Worm (Caenorhabditis elegans) whole organism, L3 larva: ENCODE data around the gene Y62H9A.13.

Source experiments
- R02D3.7 ChIP-seq: fragments of 150-350 bp; optimal IDR thresholded peaks from 2 replicates; lab custom pipeline; 2014; ENCODE audit warnings: missing biosample characterization, missing genetic modification characterization
- ZK546.5 ChIP-seq: sonication (generic microtip); optimal IDR thresholded peaks from 2 replicates; lab custom pipeline; 2017; ENCODE audit warnings: missing biosample characterization, missing genetic modification characterization
- aly-2 ChIP-seq: fragments of 150-350 bp; optimal IDR thresholded peaks from 2 replicates; lab custom pipeline; 2014; ENCODE audit warnings: missing biosample characterization, missing genetic modification characterization
- ama-1 ChIP-seq: fragments of 150-350 bp; optimal IDR thresholded peaks from 2 replicates; lab custom pipeline; 2018
- ceh-16 ChIP-seq: sonication (generic microtip); optimal IDR thresholded peaks from 2 replicates; lab custom pipeline; 2017; ENCODE audit warnings: missing biosample characterization, missing genetic modification characterization
- ceh-28 ChIP-seq: fragments of 150-350 bp; optimal IDR thresholded peaks from 2 replicates; lab custom pipeline; 2014; ENCODE audit warnings: missing biosample characterization, missing genetic modification reagents, missing genetic modification characterization
- ceh-82 ChIP-seq: fragments of 150-350 bp; optimal IDR thresholded peaks from 2 replicates; lab custom pipeline; 2014; ENCODE audit warnings: missing biosample characterization, missing genetic modification characterization
- ceh-9 ChIP-seq: sonication (generic microtip); optimal IDR thresholded peaks from 2 replicates; lab custom pipeline; 2018; ENCODE audit warnings: missing biosample characterization, missing genetic modification characterization
- daf-12 ChIP-seq: fragments of 150-350 bp; optimal IDR thresholded peaks from 2 replicates; lab custom pipeline; 2014; ENCODE audit warnings: missing biosample characterization, missing genetic modification reagents, missing genetic modification characterization
- egl-27 ChIP-seq: sonication (generic microtip); optimal IDR thresholded peaks from 4 replicates; lab custom pipeline; 2017; ENCODE audit warnings: missing biosample characterization, missing genetic modification reagents, missing genetic modification characterization
- egl-5 ChIP-seq: fragments of 150-350 bp; optimal IDR thresholded peaks from 2 replicates; lab custom pipeline; 2017; ENCODE audit warnings: missing biosample characterization, missing genetic modification reagents, missing genetic modification characterization, inconsistent platforms
- elt-1 ChIP-seq: fragments of 150-350 bp; optimal IDR thresholded peaks from 2 replicates; lab custom pipeline; 2014; ENCODE audit warnings: missing biosample characterization, missing genetic modification characterization
- elt-2 ChIP-seq: sonication (generic microtip); optimal IDR thresholded peaks from 2 replicates; lab custom pipeline; 2016; ENCODE audit warnings: missing genetic modification reagents, mild to moderate bottlenecking, missing genetic modification characterization, missing compliant biosample characterization
- elt-3 ChIP-seq, 3 experiments: fragments of 150-350 bp in 1 of 3; sonication (generic microtip) in 2 of 3; optimal IDR thresholded peaks; 2 replicates in 2 of 3; 4 replicates in 1 of 3; lab custom pipeline; 2014 to 2017; ENCODE audit warnings: missing biosample characterization in 3 of 3, missing genetic modification characterization in 3 of 3
- eor-1 ChIP-seq, 2 experiments: fragments of 150-350 bp; optimal IDR thresholded peaks; 2 replicates each; lab custom pipeline; 2014 to 2018; ENCODE audit warnings: missing biosample characterization in 2 of 2, missing genetic modification characterization in 2 of 2
- fkh-10 ChIP-seq: sonication (generic microtip); optimal IDR thresholded peaks from 2 replicates; lab custom pipeline; 2017; ENCODE audit warnings: missing biosample characterization, missing genetic modification reagents, missing genetic modification characterization
- fkh-2 ChIP-seq: fragments of 150-350 bp; optimal IDR thresholded peaks from 2 replicates; lab custom pipeline; 2014; ENCODE audit warnings: missing biosample characterization, missing genetic modification reagents, missing genetic modification characterization
- fos-1 ChIP-seq: fragments of 150-350 bp; optimal IDR thresholded peaks from 2 replicates; lab custom pipeline; 2014; ENCODE audit warnings: missing biosample characterization, missing genetic modification characterization
- hmg-11 ChIP-seq: sonication (generic microtip); optimal IDR thresholded peaks from 2 replicates; lab custom pipeline; 2016; ENCODE audit warnings: missing genetic modification characterization, missing compliant biosample characterization
- jun-1 ChIP-seq: fragments of 150-350 bp; optimal IDR thresholded peaks from 2 replicates; lab custom pipeline; 2014; ENCODE audit warnings: missing biosample characterization, missing genetic modification reagents, missing genetic modification characterization
- lin-15B ChIP-seq: fragments of 150-350 bp; optimal IDR thresholded peaks from 2 replicates; lab custom pipeline; 2014; ENCODE audit warnings: missing biosample characterization, missing genetic modification characterization
- lin-39 ChIP-seq: fragments of 150-350 bp; optimal IDR thresholded peaks from 2 replicates; lab custom pipeline; 2018; ENCODE audit warnings: missing biosample characterization, missing genetic modification reagents, missing genetic modification characterization
- lsy-12 ChIP-seq: sonication (generic microtip); optimal IDR thresholded peaks from 2 replicates; lab custom pipeline; 2016; ENCODE audit warnings: mild to moderate bottlenecking, missing genetic modification characterization, missing compliant biosample characterization
- mdl-1 ChIP-seq: fragments of 150-350 bp; optimal IDR thresholded peaks from 2 replicates; lab custom pipeline; 2014; ENCODE audit warnings: missing biosample characterization, missing genetic modification characterization
- mml-1 ChIP-seq: fragments of 150-350 bp; sonication (generic microtip); optimal IDR thresholded peaks from 3 replicates; lab custom pipeline; 2014; ENCODE audit warnings: missing biosample characterization, missing genetic modification characterization
- nfya-1 ChIP-seq: sonication (generic microtip); optimal IDR thresholded peaks from 2 replicates; lab custom pipeline; 2017; ENCODE audit warnings: missing genetic modification characterization, mild to moderate bottlenecking, missing compliant biosample characterization, antibody characterized with exemption, moderate library complexity; ENCODE audit not compliant: insufficient read depth
- nhr-11 ChIP-seq: fragments of 150-350 bp; optimal IDR thresholded peaks from 2 replicates; lab custom pipeline; 2014; ENCODE audit warnings: missing biosample characterization, missing genetic modification characterization
- nhr-12 ChIP-seq: fragments of 150-350 bp; optimal IDR thresholded peaks from 2 replicates; lab custom pipeline; 2014; ENCODE audit warnings: missing biosample characterization, missing genetic modification characterization
- nhr-23 ChIP-seq: fragments of 150-350 bp; optimal IDR thresholded peaks from 2 replicates; lab custom pipeline; 2014; ENCODE audit warnings: missing biosample characterization, missing genetic modification reagents, missing genetic modification characterization
- nhr-237 ChIP-seq: fragments of 150-350 bp; optimal IDR thresholded peaks from 2 replicates; lab custom pipeline; 2014; ENCODE audit warnings: missing biosample characterization, missing genetic modification characterization
- nhr-25 ChIP-seq: sonication (generic microtip); optimal IDR thresholded peaks from 2 replicates; lab custom pipeline; 2017; ENCODE audit warnings: missing biosample characterization, missing genetic modification characterization
- nhr-28 ChIP-seq: fragments of 150-350 bp; optimal IDR thresholded peaks from 2 replicates; lab custom pipeline; 2014; ENCODE audit warnings: missing biosample characterization, missing genetic modification characterization
- nhr-43 ChIP-seq: sonication (generic microtip); optimal IDR thresholded peaks from 2 replicates; lab custom pipeline; 2016; ENCODE audit warnings: mild to moderate bottlenecking, missing genetic modification characterization, missing compliant biosample characterization; ENCODE audit not compliant: poor library complexity, severe bottlenecking
- nhr-67 ChIP-seq: fragments of 150-350 bp; optimal IDR thresholded peaks from 2 replicates; lab custom pipeline; 2014; ENCODE audit warnings: missing biosample characterization, missing genetic modification characterization
- nhr-76 ChIP-seq: fragments of 150-350 bp; sonication (generic microtip); optimal IDR thresholded peaks from 5 replicates; lab custom pipeline; 2014; ENCODE audit warnings: missing biosample characterization, missing genetic modification characterization
- nhr-77 ChIP-seq: fragments of 150-350 bp; optimal IDR thresholded peaks from 2 replicates; lab custom pipeline; 2014; ENCODE audit warnings: missing biosample characterization, missing genetic modification characterization
- pha-4 ChIP-seq: fragments of 150-350 bp; optimal IDR thresholded peaks from 2 replicates; lab custom pipeline; 2014; ENCODE audit warnings: missing biosample characterization, missing genetic modification reagents, missing genetic modification characterization
- pqm-1 ChIP-seq: fragments of 150-350 bp; optimal IDR thresholded peaks from 2 replicates; lab custom pipeline; 2017; ENCODE audit warnings: missing biosample characterization, missing genetic modification characterization, inconsistent platforms
- sea-2 ChIP-seq: fragments of 150-350 bp; sonication (generic microtip); optimal IDR thresholded peaks from 4 replicates; lab custom pipeline; 2014; ENCODE audit warnings: missing biosample characterization, missing genetic modification reagents, missing genetic modification characterization
- skn-1 ChIP-seq: fragments of 150-350 bp; optimal IDR thresholded peaks from 2 replicates; lab custom pipeline; 2014; ENCODE audit warnings: missing biosample characterization, missing genetic modification characterization
- snpc-4 ChIP-seq: fragments of 150-350 bp; optimal IDR thresholded peaks from 2 replicates; lab custom pipeline; 2014; ENCODE audit warnings: missing biosample characterization, missing genetic modification characterization
- tbx-2 ChIP-seq: sonication (generic microtip); optimal IDR thresholded peaks from 2 replicates; lab custom pipeline; 2016; ENCODE audit warnings: mild to moderate bottlenecking, missing genetic modification characterization, missing compliant biosample characterization
- unc-39 ChIP-seq: sonication (generic microtip); optimal IDR thresholded peaks from 4 replicates; lab custom pipeline; 2017; ENCODE audit warnings: missing biosample characterization, missing genetic modification characterization
- unc-62 ChIP-seq: fragments of 150-350 bp; sonication (generic microtip); optimal IDR thresholded peaks from 4 replicates; lab custom pipeline; 2014; ENCODE audit warnings: missing biosample characterization, missing genetic modification reagents, missing genetic modification characterization
- zag-1 ChIP-seq: fragments of 150-350 bp; optimal IDR thresholded peaks from 2 replicates; lab custom pipeline; 2014; ENCODE audit warnings: missing biosample characterization, missing genetic modification characterization
- ztf-11 ChIP-seq: fragments of 150-350 bp; optimal IDR thresholded peaks from 2 replicates; lab custom pipeline; 2014; ENCODE audit warnings: missing biosample characterization, missing genetic modification characterization
- ztf-4 ChIP-seq: fragments of 150-350 bp; optimal IDR thresholded peaks from 2 replicates; lab custom pipeline; 2014; ENCODE audit warnings: missing biosample characterization, missing genetic modification characterization

The Y62H9A.13 gene

ce11 chrX:11920723-11921283, 4.0 kb downstream of the Y62H9A.13 start, which contains the start of gene Y62H9A.14:
Y62H9A.14 (plus strand) TSS chrX:11921233.
- TF ChIP-seq eor-1 (tag; optimal IDR thresholded peaks at IDR 0.05; lab: Kevin White, UChicago) (no peak), egl-27 (tag; lab: Kevin White, UChicago) (no peak), nhr-23 (tag; lab: Kevin White, UChicago) (no peak), nfya-1 (tag; lab: Kevin White, UChicago) (no peak), nhr-11 (tag; lab: Kevin White, UChicago) (no peak), fkh-10 (GFP tag; lab: Kevin White, UChicago) (no peak), nhr-43 (no peak), ceh-28 (no peak), jun-1 (tag; lab: Kevin White, UChicago) (no peak), hmg-11 (tag; lab: Kevin White, UChicago) (no peak), R02D3.7 (tag; lab: Kevin White, UChicago) (no peak), fos-1 (no peak), nhr-76 (no peak), lin-15B (tag; lab: Kevin White, UChicago) (no peak), egl-5 (tag; lab: Kevin White, UChicago) (no peak), snpc-4 (tag; lab: Kevin White, UChicago) (no peak), ama-1 (lab: Kevin White, UChicago) (no peak), nhr-77 (tag; lab: Kevin White, UChicago) (no peak), sea-2 (GFP tag; lab: Kevin White, UChicago) (no peak), unc-62 (GFP tag; lab: Kevin White, UChicago) (no peak)

DNA sequence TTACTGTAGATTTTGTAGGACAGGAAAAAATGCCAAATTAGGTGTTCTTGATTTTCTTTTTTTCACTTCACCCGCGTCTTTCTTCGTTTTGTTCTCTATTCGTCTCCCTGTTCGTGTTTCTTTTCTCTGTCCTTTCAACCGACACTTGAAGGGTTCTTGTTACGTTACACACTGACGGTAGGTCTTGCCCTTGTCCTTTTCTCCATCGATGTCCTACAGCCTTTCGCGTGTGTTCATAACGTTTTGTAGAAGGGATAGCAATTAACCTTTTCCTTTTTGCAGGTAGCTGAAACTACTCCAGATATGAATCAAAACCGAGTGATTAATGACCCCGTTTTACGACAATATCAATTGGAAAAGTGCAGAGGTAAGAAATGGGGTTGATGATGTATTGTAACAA, 7.4 kb downstream of the Y62H9A.13 start, which contains the start of gene F55G7.1:
Gene F55G7.1, plus strand, starts transcription at position 276 of the 400 bp plus-strand sequence.
- TF ChIP-seq nhr-23 (tag; lab: Kevin White, UChicago): no peak
- TF ChIP-seq eor-1 (tag; optimal IDR thresholded peaks at IDR 0.05; lab: Kevin White, UChicago): no peak
- peak; percentile 74 for TF ChIP-seq ceh-28
- TF ChIP-seq daf-12: no peak
- TF ChIP-seq unc-62 (GFP tag; lab: Kevin White, UChicago): no peak
- TF ChIP-seq nhr-25: peak; percentile 83
- no peak for TF ChIP-seq lin-39
- peak; percentile 66 for TF ChIP-seq tbx-2 (tag; lab: Kevin White, UChicago)
- TF ChIP-seq nhr-12 (tag; lab: Kevin White, UChicago): no peak
- no peak for TF ChIP-seq nhr-28 (tag; lab: Kevin White, UChicago)
- no peak for TF ChIP-seq sea-2 (GFP tag; lab: Kevin White, UChicago)
- peak; percentile 19 for TF ChIP-seq skn-1
- TF ChIP-seq unc-39 (tag; lab: Kevin White, UChicago): no peak
- TF ChIP-seq mml-1 (tag; lab: Kevin White, UChicago): no peak
- TF ChIP-seq nhr-67 (tag; lab: Kevin White, UChicago): no peak
- peak; percentile 9 for TF ChIP-seq lsy-12 (tag; lab: Kevin White, UChicago)
- TF ChIP-seq ceh-82 (tag; lab: Kevin White, UChicago): peak; percentile 43
- no peak for TF ChIP-seq fkh-10 (GFP tag; lab: Kevin White, UChicago)
- no peak for TF ChIP-seq fkh-2 (tag; lab: Kevin White, UChicago)
- no peak for TF ChIP-seq zag-1 (tag; lab: Kevin White, UChicago)
- TF ChIP-seq lin-15B (tag; lab: Kevin White, UChicago): no peak
- no peak for TF ChIP-seq pha-4
- TF ChIP-seq elt-3 (tag; optimal IDR thresholded peaks at IDR 0.05; lab: Kevin White, UChicago): peak in 1 of 3 experiments; percentile 37
- no peak for TF ChIP-seq ZK546.5 (tag; lab: Kevin White, UChicago)
- peak; percentile 28 for TF ChIP-seq elt-2 (tag; lab: Kevin White, UChicago)
- TF ChIP-seq nfya-1 (tag; lab: Kevin White, UChicago): peak; percentile 25
- TF ChIP-seq mdl-1 (tag; lab: Kevin White, UChicago): no peak
- no peak for TF ChIP-seq aly-2
- no peak for TF ChIP-seq ceh-9 (tag; lab: Kevin White, UChicago)
- peak; percentile 71 for TF ChIP-seq nhr-43
- TF ChIP-seq ztf-4 (tag; lab: Kevin White, UChicago): no peak
- no peak for TF ChIP-seq nhr-237 (tag; lab: Kevin White, UChicago)
- TF ChIP-seq hmg-11 (tag; lab: Kevin White, UChicago): peak; percentile 20
- no peak for TF ChIP-seq pqm-1 (tag; lab: Kevin White, UChicago)
- TF ChIP-seq ceh-16 (tag; lab: Kevin White, UChicago): no peak
- no peak for TF ChIP-seq egl-5 (tag; lab: Kevin White, UChicago)
- TF ChIP-seq nhr-11 (tag; lab: Kevin White, UChicago): no peak
- no peak for TF ChIP-seq egl-27 (tag; lab: Kevin White, UChicago)
- no peak for TF ChIP-seq R02D3.7 (tag; lab: Kevin White, UChicago)
- TF ChIP-seq nhr-76: no peak
- peak; percentile 82 for TF ChIP-seq nhr-77 (tag; lab: Kevin White, UChicago)
- TF ChIP-seq elt-1 (tag; lab: Kevin White, UChicago): no peak
- TF ChIP-seq fos-1: no peak
- peak; percentile 86 for TF ChIP-seq snpc-4 (tag; lab: Kevin White, UChicago)
- TF ChIP-seq ama-1 (lab: Kevin White, UChicago): no peak
- no peak for TF ChIP-seq ztf-11 (tag; lab: Kevin White, UChicago)
- TF ChIP-seq jun-1 (tag; lab: Kevin White, UChicago): peak; percentile 20
